Worm (Caenorhabditis elegans) whole organism, mixed stage, embryonic: ENCODE data around the gene ZK1010.4.

Experiments
- M03D4.4 ChIP-seq: sonication (generic microtip); optimal IDR thresholded peaks from 2 replicates; lab custom pipeline; 2017; ENCODE audit warnings: mild to moderate bottlenecking, missing genetic modification characterization, missing compliant biosample characterization
- bed-3 ChIP-seq: fragments of 200-800 bp; sonication (Bioruptor generic); optimal IDR thresholded peaks from 3 replicates; lab custom pipeline; 2018; ENCODE audit warnings: mild to moderate bottlenecking, missing genetic modification characterization, moderate library complexity, missing compliant biosample characterization
- blmp-1 ChIP-seq: fragments of 150-350 bp; optimal IDR thresholded peaks from 2 replicates; lab custom pipeline; 2014; ENCODE audit warnings: missing biosample characterization, missing genetic modification characterization
- ceh-43 ChIP-seq: fragments of 200-800 bp; sonication (Bioruptor generic); optimal IDR thresholded peaks from 2 replicates; lab custom pipeline; 2018; ENCODE audit warnings: mild to moderate bottlenecking, missing genetic modification characterization, moderate library complexity, missing compliant biosample characterization
- ceh-83 ChIP-seq: fragments of 200-800 bp; sonication (Bioruptor generic); optimal IDR thresholded peaks from 2 replicates; lab custom pipeline; 2018; ENCODE audit warnings: mild to moderate bottlenecking, missing genetic modification characterization, missing compliant biosample characterization
- drap-1 ChIP-seq: fragments of 200-800 bp; sonication (Bioruptor generic); optimal IDR thresholded peaks from 3 replicates; lab custom pipeline; 2018; ENCODE audit warnings: mild to moderate bottlenecking, missing genetic modification characterization, missing compliant biosample characterization
- elt-1 ChIP-seq: sonication (generic microtip); optimal IDR thresholded peaks from 2 replicates; lab custom pipeline; 2017; ENCODE audit warnings: missing genetic modification characterization, mild to moderate bottlenecking, missing compliant biosample characterization, antibody characterized with exemption, moderate library complexity, borderline replicate concordance; ENCODE audit not compliant: insufficient read depth
- elt-3 ChIP-seq: fragments of 150-350 bp; optimal IDR thresholded peaks from 2 replicates; lab custom pipeline; 2014; ENCODE audit warnings: missing biosample characterization, missing genetic modification characterization
- ham-2 ChIP-seq: fragments of 200-800 bp; sonication (Bioruptor generic); optimal IDR thresholded peaks from 2 replicates; lab custom pipeline; 2018; ENCODE audit warnings: mild to moderate bottlenecking, missing genetic modification characterization, missing compliant biosample characterization
- hlh-1 ChIP-seq: fragments of 150-350 bp; optimal IDR thresholded peaks from 2 replicates; lab custom pipeline; 2014; ENCODE audit warnings: missing biosample characterization, missing genetic modification reagents, missing genetic modification characterization
- lin-13 ChIP-seq: fragments of 150-350 bp; optimal IDR thresholded peaks from 2 replicates; lab custom pipeline; 2014; ENCODE audit warnings: missing biosample characterization, missing genetic modification characterization
- lin-32 ChIP-seq: fragments of 200-800 bp; sonication (Bioruptor generic); optimal IDR thresholded peaks from 2 replicates; lab custom pipeline; 2018; ENCODE audit warnings: mild to moderate bottlenecking, missing genetic modification characterization, missing compliant biosample characterization
- lsy-2 ChIP-seq: fragments of 150-350 bp; optimal IDR thresholded peaks from 2 replicates; lab custom pipeline; 2014; ENCODE audit warnings: missing biosample characterization, missing genetic modification characterization
- mab-5 ChIP-seq: fragments of 150-350 bp; optimal IDR thresholded peaks from 2 replicates; lab custom pipeline; 2014; ENCODE audit warnings: missing biosample characterization, missing genetic modification characterization
- mep-1 ChIP-seq: fragments of 150-350 bp; optimal IDR thresholded peaks from 2 replicates; lab custom pipeline; 2017; ENCODE audit warnings: missing biosample characterization, missing genetic modification reagents, missing genetic modification characterization, inconsistent platforms
- mls-2 ChIP-seq: sonication (generic microtip); optimal IDR thresholded peaks from 2 replicates; lab custom pipeline; 2016; ENCODE audit warnings: mild to moderate bottlenecking, missing genetic modification characterization, moderate library complexity, missing compliant biosample characterization
- nhr-12 ChIP-seq: fragments of 150-350 bp; optimal IDR thresholded peaks from 2 replicates; lab custom pipeline; 2014; ENCODE audit warnings: missing biosample characterization, missing genetic modification characterization
- sem-2 ChIP-seq: fragments of 200-800 bp; sonication (Bioruptor generic); optimal IDR thresholded peaks from 2 replicates; lab custom pipeline; 2018; ENCODE audit warnings: mild to moderate bottlenecking, missing genetic modification characterization, missing compliant biosample characterization
- snpc-4 ChIP-seq: fragments of 150-350 bp; optimal IDR thresholded peaks from 2 replicates; lab custom pipeline; 2014; ENCODE audit warnings: missing biosample characterization, missing genetic modification characterization
- sptf-1 ChIP-seq: sonication (generic microtip); optimal IDR thresholded peaks from 2 replicates; lab custom pipeline; 2017; ENCODE audit warnings: mild to moderate bottlenecking, missing genetic modification characterization, moderate library complexity, missing compliant biosample characterization
- tbx-8 ChIP-seq: fragments of 200-800 bp; sonication (Bioruptor generic); optimal IDR thresholded peaks from 2 replicates; lab custom pipeline; 2018; ENCODE audit warnings: mild to moderate bottlenecking, missing genetic modification characterization, moderate library complexity, missing compliant biosample characterization
- unc-120 ChIP-seq: sonication (generic microtip); optimal IDR thresholded peaks from 2 replicates; lab custom pipeline; 2017; ENCODE audit warnings: missing genetic modification characterization, missing compliant biosample characterization; ENCODE audit not compliant: poor library complexity, severe bottlenecking
- zip-8 ChIP-seq: fragments of 150-350 bp; optimal IDR thresholded peaks from 2 replicates; lab custom pipeline; 2014; ENCODE audit warnings: missing biosample characterization, missing genetic modification characterization

The ZK1010.4 gene

DNA sequence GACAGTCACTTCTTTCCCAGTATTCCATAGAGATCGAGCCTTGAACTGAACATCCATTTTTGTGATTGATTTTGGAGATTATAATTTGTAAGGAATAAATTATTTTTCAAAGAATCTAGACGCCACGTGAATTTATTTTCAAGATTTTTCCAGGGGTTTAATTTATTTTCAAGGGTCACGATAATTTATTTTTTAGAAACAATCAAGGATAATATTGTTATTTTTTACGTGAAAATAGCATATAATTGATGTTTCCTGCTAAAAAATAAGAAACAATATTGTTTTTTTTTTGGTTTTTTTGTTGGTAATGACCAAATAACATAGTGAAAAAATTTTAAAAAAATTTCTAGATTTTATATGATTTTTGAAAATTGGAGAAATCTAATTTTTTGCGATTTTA, 48.7 kb downstream of the ZK1010.4 start, which contains the start of gene F14F7.4:
Gene F14F7.4, minus strand, starts transcription at position 101 of the 400 bp plus-strand sequence.
- TF ChIP-seq snpc-4 (tag; lab: Kevin White, UChicago) (no peak), ceh-83 (GFP tag; lab: Kevin White, UChicago) (no peak), zip-8 (no peak), elt-3 (tag; lab: Kevin White, UChicago) (no peak)
- TF ChIP-seq, all 35 proteins: peak for 0

DNA sequence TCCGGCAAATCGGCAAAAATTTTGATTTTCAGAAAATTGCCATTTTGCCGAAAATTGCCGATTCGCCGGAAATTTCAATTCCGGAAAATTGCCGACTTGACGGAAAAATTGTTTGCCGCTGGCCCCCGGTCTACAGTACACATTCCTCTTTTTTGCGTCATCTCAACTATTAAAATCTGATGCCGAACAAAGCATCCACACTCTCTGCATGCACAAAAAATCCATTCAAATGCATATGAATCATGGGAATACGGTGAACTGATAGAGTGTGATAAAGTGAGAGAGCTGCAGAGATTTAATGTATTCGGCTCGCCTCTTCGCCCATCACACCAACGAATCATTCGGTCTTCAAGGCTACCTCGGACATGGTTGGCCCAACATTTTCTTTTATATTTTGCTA, 49.7 kb downstream of the ZK1010.4 start, which contains the start of gene F14F7.7:
Gene F14F7.7, plus strand, starts transcription at position 354 of the 400 bp plus-strand sequence.
- TF ChIP-seq tbx-8 (GFP tag; lab: Kevin White, UChicago), result no peak
- TF ChIP-seq drap-1 (GFP tag; lab: Kevin White, UChicago), result no peak
- TF ChIP-seq lin-32 (GFP tag; lab: Kevin White, UChicago), result no peak
- TF ChIP-seq elt-3 (tag; lab: Kevin White, UChicago), result no peak
- no peak for TF ChIP-seq sptf-1 (tag; lab: Kevin White, UChicago)
- TF ChIP-seq blmp-1 (tag; lab: Kevin White, UChicago), result no peak
- TF ChIP-seq mls-2, result no peak
- no peak for TF ChIP-seq mab-5 (tag; lab: Kevin White, UChicago)
- no peak for TF ChIP-seq ceh-43 (GFP tag; lab: Kevin White, UChicago)

DNA sequence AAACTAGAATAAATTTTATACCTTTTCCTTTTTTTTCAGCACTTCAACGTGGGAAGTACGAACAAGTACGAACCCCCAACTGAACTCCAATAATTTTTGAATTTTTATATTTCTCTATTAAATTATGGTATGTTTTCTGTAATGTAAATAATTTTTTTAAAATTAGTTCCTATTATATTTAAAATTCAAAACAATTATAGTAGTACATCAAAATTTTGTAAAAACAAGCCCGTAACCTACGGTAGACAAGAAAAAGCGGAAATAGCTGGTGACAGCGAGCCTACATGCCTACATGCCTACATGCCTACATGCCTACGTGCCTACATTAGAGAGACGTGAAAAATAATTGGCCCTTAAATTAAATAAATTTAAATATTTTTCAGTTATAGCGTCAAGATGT, 50.8 kb downstream of the ZK1010.4 start, which contains the start of gene F14F7.5:
Gene F14F7.5, plus strand, starts transcription at position 301 of the 400 bp plus-strand sequence.
- no peak for TF ChIP-seq M03D4.4 (tag; lab: Kevin White, UChicago)
- TF ChIP-seq drap-1 (GFP tag; lab: Kevin White, UChicago), result no peak
- no peak for TF ChIP-seq tbx-8 (GFP tag; lab: Kevin White, UChicago)
- no peak for TF ChIP-seq hlh-1 (tag; lab: Kevin White, UChicago)
- no peak for TF ChIP-seq nhr-12
- no peak for TF ChIP-seq elt-1 (tag; lab: Kevin White, UChicago)
- no peak for TF ChIP-seq mab-5 (tag; lab: Kevin White, UChicago)

DNA sequence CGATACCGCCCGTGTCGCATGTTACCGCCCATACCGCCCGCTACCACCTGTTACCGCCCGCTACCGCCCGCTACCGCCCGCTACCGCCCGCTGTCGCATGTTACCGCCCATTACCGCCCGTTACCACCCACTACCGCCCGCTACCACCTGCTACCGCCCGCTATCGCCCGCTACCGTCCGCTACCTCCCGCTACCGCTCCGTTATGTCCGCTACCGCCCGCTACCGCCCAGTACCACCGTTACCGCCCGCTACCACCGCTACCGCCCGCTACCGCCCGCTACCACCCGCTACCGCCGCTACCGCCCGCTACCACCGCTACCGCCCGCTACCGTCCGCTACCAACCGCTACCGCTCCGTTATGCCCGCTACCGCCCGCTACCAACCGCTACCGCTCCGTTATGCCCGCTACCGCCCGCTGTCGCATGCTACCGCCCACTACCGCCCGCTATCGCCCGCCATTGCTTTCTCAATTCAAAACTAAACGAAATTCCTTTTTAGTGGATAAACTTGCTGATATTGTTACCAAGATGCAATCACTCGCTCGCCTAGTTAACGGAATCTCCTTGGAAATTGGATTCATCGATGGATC, 51.7 kb downstream of the ZK1010.4 start:
- TF ChIP-seq mls-2 (peak; percentile 72), unc-120 (tag; lab: Kevin White, UChicago) (no peak), lin-13 (tag; lab: Kevin White, UChicago) (no peak), sptf-1 (tag; lab: Kevin White, UChicago) (peak; percentile 61), lin-32 (GFP tag; lab: Kevin White, UChicago) (peak; percentile 23), bed-3 (no peak), ham-2 (peak; percentile 26), sem-2 (GFP tag; lab: Kevin White, UChicago) (peak; percentile 23), lsy-2 (tag; lab: Kevin White, UChicago) (no peak), mep-1 (no peak), drap-1 (GFP tag; lab: Kevin White, UChicago) (peak; percentile 35)
